Fruit fly (Drosophila melanogaster) whole organism, embryonic: Measurements from ENCODE around the gene CG17549.

Source experiments
- Asciz ChIP-seq: fragments of 200-800 bp; sonication (Bioruptor generic); optimal IDR thresholded peaks from 2 replicates; lab custom pipeline; 2017; ENCODE audit warnings: missing biosample characterization, mild to moderate bottlenecking, missing genetic modification characterization, missing genetic modification reagents
- BtbVII ChIP-seq: fragments of 200-800 bp; sonication (Bioruptor generic); optimal IDR thresholded peaks from 3 replicates; lab custom pipeline; 2017; ENCODE audit warnings: missing biosample characterization, mild to moderate bottlenecking, missing genetic modification characterization
- CG10274 ChIP-seq: fragments of 200-800 bp; sonication (Bioruptor generic); optimal IDR thresholded peaks from 3 replicates; lab custom pipeline; 2017; ENCODE audit warnings: missing biosample characterization, mild to moderate bottlenecking, missing genetic modification characterization
- CG10543 ChIP-seq: fragments of 200-800 bp; sonication (Bioruptor generic); optimal IDR thresholded peaks from 3 replicates; lab custom pipeline; 2017; ENCODE audit warnings: missing biosample characterization, mild to moderate bottlenecking, missing genetic modification characterization, moderate library complexity
- CG10959 ChIP-seq: fragments of 200-800 bp; sonication (Bioruptor generic); IDR thresholded peaks from 2 replicates; pipeline ENCODE4 v1.3.6; 2022; ENCODE audit warnings: missing biosample characterization, missing genetic modification characterization
- CG11085 ChIP-seq: fragments of 200-800 bp; sonication (Bioruptor generic); IDR thresholded peaks from 2 replicates; pipeline ENCODE4 v1.3.6; 2022; ENCODE audit warnings: missing biosample characterization, missing genetic modification characterization
- CG13296 ChIP-seq: fragments of 200-800 bp; sonication (Bioruptor generic); optimal IDR thresholded peaks from 3 replicates; lab custom pipeline; 2018; ENCODE audit warnings: missing biosample characterization, mild to moderate bottlenecking, missing genetic modification characterization
- CG13424 ChIP-seq: fragments of 200-800 bp; sonication (Bioruptor generic); optimal IDR thresholded peaks from 2 replicates; lab custom pipeline; 2019; ENCODE audit warnings: missing biosample characterization, mild to moderate bottlenecking, missing genetic modification characterization, moderate library complexity
- CG14050 ChIP-seq: fragments of 200-800 bp; sonication (Bioruptor generic); IDR thresholded peaks from 3 replicates; pipeline ENCODE4 v1.3.6; 2022; ENCODE audit warnings: missing biosample characterization, missing genetic modification characterization
- CG14441 ChIP-seq: fragments of 200-800 bp; sonication (Bioruptor generic); IDR thresholded peaks from 2 replicates; pipeline ENCODE4 v1.3.6; 2022; ENCODE audit warnings: missing biosample characterization, missing genetic modification characterization
- CG17186 ChIP-seq: fragments of 200-800 bp; sonication (Bioruptor generic); optimal IDR thresholded peaks from 3 replicates; lab custom pipeline; 2017; ENCODE audit warnings: missing biosample characterization, missing genetic modification reagents, missing genetic modification characterization
- CG17568 ChIP-seq: fragments of 200-800 bp; sonication (Bioruptor generic); optimal IDR thresholded peaks from 2 replicates; lab custom pipeline; 2018; ENCODE audit warnings: missing biosample characterization, mild to moderate bottlenecking, missing genetic modification characterization, moderate library complexity
- CG17829 ChIP-seq: fragments of 200-800 bp; optimal IDR thresholded peaks from 2 replicates; lab custom pipeline; 2019; ENCODE audit warnings: missing biosample characterization, mild to moderate bottlenecking, missing genetic modification characterization, moderate library complexity
- CG2199 ChIP-seq: fragments of 200-800 bp; sonication (Bioruptor generic); IDR thresholded peaks from 3 replicates; pipeline ENCODE4 v1.3.6; 2022; ENCODE audit warnings: missing biosample characterization, missing genetic modification characterization
- CG32532 ChIP-seq: fragments of 200-800 bp; sonication (Bioruptor generic); IDR thresholded peaks from 2 replicates; pipeline ENCODE4 v1.3.6; 2022; ENCODE audit warnings: missing biosample characterization, missing genetic modification characterization
- CG4404 ChIP-seq: fragments of 200-800 bp; sonication (Bioruptor generic); IDR thresholded peaks from 2 replicates; pipeline ENCODE4 v1.3.6; 2022; ENCODE audit warnings: missing biosample characterization, missing genetic modification characterization
- CG4820 ChIP-seq: fragments of 200-800 bp; sonication (Bioruptor generic); optimal IDR thresholded peaks from 3 replicates; lab custom pipeline; 2016; ENCODE audit warnings: missing biosample characterization, missing genetic modification characterization
- CG4854 ChIP-seq: fragments of 200-800 bp; sonication (Bioruptor generic); optimal IDR thresholded peaks from 2 replicates; lab custom pipeline; 2016; ENCODE audit warnings: missing biosample characterization, missing genetic modification characterization, inconsistent platforms
- CG7839 ChIP-seq: fragments of 200-800 bp; sonication (Bioruptor generic); optimal IDR thresholded peaks from 3 replicates; lab custom pipeline; 2018; ENCODE audit warnings: missing biosample characterization, mild to moderate bottlenecking, missing genetic modification characterization, moderate library complexity
- CG9932 ChIP-seq: fragments of 200-800 bp; sonication (Bioruptor generic); IDR thresholded peaks from 2 replicates; pipeline ENCODE4 v1.3.6; 2022; ENCODE audit warnings: missing biosample characterization, missing genetic modification characterization
- Deaf1 ChIP-seq: fragments of 200-800 bp; optimal IDR thresholded peaks from 3 replicates; lab custom pipeline; 2019; ENCODE audit warnings: missing biosample characterization, mild to moderate bottlenecking, missing genetic modification characterization, moderate library complexity
- Dek ChIP-seq: fragments of 200-800 bp; sonication (Bioruptor generic); optimal IDR thresholded peaks from 3 replicates; lab custom pipeline; 2019; ENCODE audit warnings: missing biosample characterization, mild to moderate bottlenecking, missing genetic modification characterization, moderate library complexity
- E2f2 ChIP-seq: fragments of 200-800 bp; sonication (Bioruptor generic); IDR thresholded peaks from 2 replicates; pipeline ENCODE4 v1.3.6; 2022; ENCODE audit warnings: missing biosample characterization, missing genetic modification characterization
- Fer2 ChIP-seq: fragments of 200-800 bp; sonication (Bioruptor generic); optimal IDR thresholded peaks from 2 replicates; lab custom pipeline; 2018; ENCODE audit warnings: missing biosample characterization, mild to moderate bottlenecking, missing genetic modification characterization, moderate library complexity
- Gug ChIP-seq: fragments of 200-800 bp; sonication (Bioruptor generic); IDR thresholded peaks from 4 replicates; pipeline ENCODE4 v1.3.6; 2022; ENCODE audit warnings: missing biosample characterization, missing genetic modification characterization
- Hmx ChIP-seq: fragments of 200-800 bp; sonication (Bioruptor generic); optimal IDR thresholded peaks from 2 replicates; lab custom pipeline; 2016; ENCODE audit warnings: missing biosample characterization, missing genetic modification characterization
- Kr ChIP-seq: fragments of 200-800 bp; sonication (Bioruptor generic); optimal IDR thresholded peaks from 2 replicates; lab custom pipeline; 2017; ENCODE audit warnings: missing biosample characterization, mild to moderate bottlenecking, missing genetic modification characterization
- Rfx ChIP-seq: fragments of 200-800 bp; sonication (Bioruptor generic); IDR thresholded peaks from 2 replicates; pipeline ENCODE4 v1.3.6; 2022; ENCODE audit warnings: missing biosample characterization, missing genetic modification characterization
- Sry-δ ChIP-seq: fragments of 200-800 bp; sonication (Bioruptor generic); optimal IDR thresholded peaks from 2 replicates; lab custom pipeline; 2016; ENCODE audit warnings: missing biosample characterization, missing genetic modification characterization
- Xbp1 ChIP-seq: fragments of 200-800 bp; sonication (Bioruptor generic); optimal IDR thresholded peaks from 3 replicates; lab custom pipeline; 2016; ENCODE audit warnings: missing biosample characterization, mild to moderate bottlenecking, missing genetic modification characterization
- cad ChIP-seq: fragments of >200 bp; optimal IDR thresholded peaks from 2 replicates; lab custom pipeline; 2017; ENCODE audit warnings: missing biosample characterization, missing genetic modification characterization
- crp ChIP-seq, 2 experiments: fragments of 200-800 bp; sonication (Bioruptor generic); optimal IDR thresholded peaks; 2 replicates in 1 of 2; 3 replicates in 1 of 2; lab custom pipeline; 2017; ENCODE audit warnings: missing biosample characterization in 2 of 2, missing genetic modification characterization in 2 of 2, mild to moderate bottlenecking in 1 of 2, moderate library complexity in 1 of 2
- gsb ChIP-seq: fragments of 200-800 bp; sonication (Bioruptor generic); IDR thresholded peaks from 2 replicates; pipeline ENCODE4 v1.3.6; 2022; ENCODE audit warnings: missing biosample characterization, missing genetic modification characterization
- gt ChIP-seq: fragments of 200-800 bp; sonication (Bioruptor generic); IDR thresholded peaks from 2 replicates; pipeline ENCODE4 v1.3.6; 2022; ENCODE audit warnings: missing biosample characterization, missing genetic modification characterization
- lbe ChIP-seq: fragments of 200-800 bp; sonication (Bioruptor generic); optimal IDR thresholded peaks from 2 replicates; lab custom pipeline; 2016; ENCODE audit warnings: missing biosample characterization, mild to moderate bottlenecking, missing genetic modification characterization
- mirr ChIP-seq: fragments of 200-800 bp; sonication (Bioruptor generic); optimal IDR thresholded peaks from 3 replicates; lab custom pipeline; 2018; ENCODE audit warnings: missing biosample characterization, mild to moderate bottlenecking, missing genetic modification characterization
- mld ChIP-seq: fragments of 200-800 bp; sonication (Bioruptor generic); IDR thresholded peaks from 3 replicates; pipeline ENCODE4 v1.3.6; 2022; ENCODE audit warnings: missing biosample characterization, missing genetic modification characterization; ENCODE audit not compliant: partially characterized antibody
- nom ChIP-seq: fragments of 200-800 bp; sonication (Bioruptor generic); optimal IDR thresholded peaks from 2 replicates; lab custom pipeline; 2017; ENCODE audit warnings: missing biosample characterization, missing genetic modification characterization, mild to moderate bottlenecking, moderate library complexity, missing genetic modification reagents
- pho ChIP-seq: fragments of 200-800 bp; sonication (Bioruptor generic); optimal IDR thresholded peaks from 2 replicates; lab custom pipeline; 2016; ENCODE audit warnings: missing biosample characterization, missing genetic modification characterization
- rib ChIP-seq: fragments of 200-800 bp; sonication (Bioruptor generic); IDR thresholded peaks from 2 replicates; pipeline ENCODE4 v1.3.6; 2022; ENCODE audit warnings: missing biosample characterization, missing genetic modification characterization
- sob ChIP-seq: fragments of 200-800 bp; sonication (Bioruptor generic); IDR thresholded peaks from 2 replicates; pipeline ENCODE4 v1.3.6; 2022; ENCODE audit warnings: missing biosample characterization, missing genetic modification characterization
- tna ChIP-seq: fragments of 200-800 bp; sonication (Bioruptor generic); IDR thresholded peaks from 2 replicates; pipeline ENCODE4 v1.3.6; 2022; ENCODE audit warnings: missing biosample characterization, missing genetic modification characterization; ENCODE audit not compliant: partially characterized antibody
- tup ChIP-seq: fragments of 200-800 bp; sonication (Bioruptor generic); optimal IDR thresholded peaks from 2 replicates; lab custom pipeline; 2016; ENCODE audit warnings: missing biosample characterization, mild to moderate bottlenecking, missing genetic modification characterization, moderate library complexity
- unc-4 ChIP-seq: fragments of 200-800 bp; sonication (Bioruptor generic); IDR thresholded peaks from 2 replicates; pipeline ENCODE4 v1.3.6; 2022; ENCODE audit warnings: missing biosample characterization, missing genetic modification characterization; ENCODE audit not compliant: partially characterized antibody
- vnd ChIP-seq: fragments of 200-800 bp; sonication (Bioruptor generic); IDR thresholded peaks from 3 replicates; pipeline ENCODE4 v1.3.6; 2022; ENCODE audit warnings: missing biosample characterization, missing genetic modification characterization; ENCODE audit not compliant: partially characterized antibody
- vvl ChIP-seq: fragments of 200-800 bp; sonication (Bioruptor generic); IDR thresholded peaks from 2 replicates; pipeline ENCODE4 v1.3.6; 2022; ENCODE audit warnings: missing biosample characterization, missing genetic modification characterization
- wek ChIP-seq: fragments of 200-800 bp; sonication (Bioruptor generic); optimal IDR thresholded peaks from 3 replicates; lab custom pipeline; 2018; ENCODE audit warnings: missing biosample characterization, mild to moderate bottlenecking, missing genetic modification characterization, moderate library complexity
- zfh2 ChIP-seq: fragments of 200-800 bp; sonication (Bioruptor generic); optimal IDR thresholded peaks from 2 replicates; lab custom pipeline; 2016; ENCODE audit warnings: missing biosample characterization, missing genetic modification characterization

Gene CG17549

dm6 chr2L:19377129-19378083 lies 12.5 kb downstream of the CG17549 start (continued):
- TF ChIP-seq CG10543 = no peak
- TF ChIP-seq Fer2 (tag; lab: Kevin White, UChicago) = no peak
- TF ChIP-seq CG17829 = peak; percentile 70
- peak; percentile 52 for TF ChIP-seq CG13424 (tag; lab: Kevin White, UChicago)
- no peak for TF ChIP-seq CG4854 (GFP tag; lab: Kevin White, UChicago)
- no peak for TF ChIP-seq CG11085 (GFP tag; lab: Robert Waterston, UW)
- no peak for TF ChIP-seq CG17568 (GFP tag; lab: Kevin White, UChicago)
- no peak for TF ChIP-seq rib (GFP tag; lab: Robert Waterston, UW)
- peak; percentile 73 for TF ChIP-seq CG4404 (GFP tag; lab: Robert Waterston, UW)
- no peak for TF ChIP-seq CG14441
- peak; percentile 26; the same call in 1 of the 4 replicates for TF ChIP-seq Gug (GFP tag; lab: Robert Waterston, UW)
- no peak for TF ChIP-seq CG10959 (GFP tag; lab: Robert Waterston, UW)
- no peak for TF ChIP-seq crp (GFP tag; optimal IDR thresholded peaks at IDR 0.05; lab: Kevin White, UChicago)
- TF ChIP-seq tna (GFP tag; lab: Robert Waterston, UW) = no peak
- no peak for TF ChIP-seq mirr (GFP tag; lab: Kevin White, UChicago)
- no peak for TF ChIP-seq vnd (GFP tag; lab: Robert Waterston, UW)
- peak; percentile 30 for TF ChIP-seq Xbp1
- TF ChIP-seq unc-4 = no peak
- no peak for TF ChIP-seq CG13296 (GFP tag; lab: Kevin White, UChicago)
- TF ChIP-seq Sry-δ (GFP tag; lab: Kevin White, UChicago) = no peak
- peak; percentile 32; the same call in 1 of the 3 replicates for TF ChIP-seq CG14050 (GFP tag; lab: Robert Waterston, UW)
- TF ChIP-seq CG7839 = peak; percentile 59
- no peak for TF ChIP-seq nom (GFP tag; lab: Kevin White, UChicago)
- TF ChIP-seq pho = no peak
- peak; percentile 3 for TF ChIP-seq Deaf1 (tag; lab: Kevin White, UChicago)
- TF ChIP-seq Dek (tag; lab: Kevin White, UChicago) = no peak
- TF ChIP-seq vvl (GFP tag; lab: Robert Waterston, UW) = peak; percentile 70
- no peak for TF ChIP-seq tup (GFP tag; lab: Kevin White, UChicago)
- TF ChIP-seq CG17186 (GFP tag; lab: Kevin White, UChicago) = no peak
- no peak for TF ChIP-seq BtbVII (GFP tag; lab: Kevin White, UChicago)
- no peak for TF ChIP-seq CG2199 (GFP tag; lab: Robert Waterston, UW)
- 0 out of 2 replicates have a peak, but pooled peaks have one; percentile 9 for TF ChIP-seq Rfx (GFP tag; lab: Robert Waterston, UW)
- TF ChIP-seq Asciz (GFP tag; lab: Kevin White, UChicago) = peak; percentile 28
- no peak for TF ChIP-seq sob
- TF ChIP-seq gsb (GFP tag; lab: Robert Waterston, UW) = no peak
- TF ChIP-seq E2f2 = no peak
- TF ChIP-seq cad = no peak
- no peak for TF ChIP-seq wek (GFP tag; lab: Kevin White, UChicago)
- no peak for TF ChIP-seq mld (GFP tag; lab: Robert Waterston, UW)
- TF ChIP-seq CG32532 (GFP tag; lab: Robert Waterston, UW) = no peak
- TF ChIP-seq Kr (GFP tag; lab: Kevin White, UChicago) = no peak
- TF ChIP-seq zfh2 = no peak
- TF ChIP-seq CG9932 (GFP tag; lab: Robert Waterston, UW) = no peak
- no peak for TF ChIP-seq lbe (GFP tag; lab: Kevin White, UChicago)
- TF ChIP-seq Hmx = no peak
- TF ChIP-seq CG10274 = no peak
- TF ChIP-seq CG4820 = peak; percentile 19
- 0 out of 2 replicates have a peak, but pooled peaks have one; percentile 23 for TF ChIP-seq gt (GFP tag; lab: Robert Waterston, UW)
